Worm (Caenorhabditis elegans) whole organism, dauer: ENCODE measurements around the gene ilys-2.

Source experiments
- unc-62 ChIP-seq: sonication (generic microtip); optimal IDR thresholded peaks from 2 replicates; lab custom pipeline; 2017; ENCODE audit warnings: missing biosample characterization, missing genetic modification reagents, missing genetic modification characterization

ilys-2 gene

ce11 chrIV:2467378-2467777 lies at the start of gene ilys-2:
Gene ilys-2, plus strand, starts transcription at chrIV:2467678.
- no peak for TF ChIP-seq unc-62 (GFP tag; lab: Kevin White, UChicago)

- no peak for TF ChIP-seq unc-62 (GFP tag; lab: Kevin White, UChicago)
These were observed 34.8 kb upstream of the ilys-2 start, which contains the start of gene C45G7.4 for ce11 chrIV:2432693-2433092. Gene C45G7.4, plus strand, starts transcription at chrIV:2432993.

ce11 chrIV:2434366-2434765 lies 33.1 kb upstream of the ilys-2 start:
- TF ChIP-seq unc-62 (GFP tag; lab: Kevin White, UChicago) = no peak

- TF ChIP-seq unc-62 (GFP tag; lab: Kevin White, UChicago) = no peak
These were observed 16.2 kb upstream of the ilys-2 start, which contains the start of gene C45G7.13 for ce11 chrIV:2451233-2451632. Gene C45G7.13, minus strand, starts transcription at chrIV:2451333.

- TF ChIP-seq unc-62 (GFP tag; lab: Kevin White, UChicago) = no peak
These were observed 15.8 kb upstream of the ilys-2 start for ce11 chrIV:2451655-2452054.

- TF ChIP-seq unc-62 (GFP tag; lab: Kevin White, UChicago) = no peak
These were observed 12.3 kb upstream of the ilys-2 start for ce11 chrIV:2455128-2455527.

- no peak for TF ChIP-seq unc-62 (GFP tag; lab: Kevin White, UChicago)
These were observed 6.1 kb upstream of the ilys-2 start for ce11 chrIV:2461396-2461795.

ce11 chrIV:2463311-2463710 lies 4.2 kb upstream of the ilys-2 start, which contains the start of gene cdh-10:
Gene cdh-10, minus strand, starts transcription at chrIV:2463369.
- no peak for TF ChIP-seq unc-62 (GFP tag; lab: Kevin White, UChicago)

ce11 chrIV:2464156-2464555 lies 3.3 kb upstream of the ilys-2 start, which contains the start of gene ilys-3:
Gene ilys-3, plus strand, starts transcription at chrIV:2464456.
- TF ChIP-seq unc-62 (GFP tag; lab: Kevin White, UChicago) = no peak

- no peak for TF ChIP-seq unc-62 (GFP tag; lab: Kevin White, UChicago)
These were observed 1.2 kb upstream of the ilys-2 start for ce11 chrIV:2466249-2466648.

ce11 chrIV:2470114-2470513 lies 2.6 kb downstream of the ilys-2 start, which contains the start of gene ilys-1:
Gene ilys-1, plus strand, starts transcription at chrIV:2470414.
- no peak for TF ChIP-seq unc-62 (GFP tag; lab: Kevin White, UChicago)

- TF ChIP-seq unc-62 (GFP tag; lab: Kevin White, UChicago) = no peak
These were observed 8.9 kb downstream of the ilys-2 start, which contains the start of gene grd-16 for ce11 chrIV:2476386-2476785. Gene grd-16, plus strand, starts transcription at chrIV:2476686.

- TF ChIP-seq unc-62 (GFP tag; lab: Kevin White, UChicago) = no peak
These were observed 14.5 kb downstream of the ilys-2 start, which contains the start of gene Y69A2AL.2 for ce11 chrIV:2481955-2482354. Gene Y69A2AL.2, plus strand, starts transcription at chrIV:2482255.

ce11 chrIV:2488520-2488919 lies 21.0 kb downstream of the ilys-2 start, which contains the start of gene Y69A2AR.19:
Gene Y69A2AR.19, plus strand, starts transcription at chrIV:2488820.
- no peak for TF ChIP-seq unc-62 (GFP tag; lab: Kevin White, UChicago)

- TF ChIP-seq unc-62 (GFP tag; lab: Kevin White, UChicago) = no peak
These were observed 27.8 kb downstream of the ilys-2 start, which contains the start of the genes ccdc-12 and Y69A2AR.18 for ce11 chrIV:2495118-2495785. Gene ccdc-12, minus strand, starts transcription at chrIV:2495174. Gene Y69A2AR.18, plus strand, starts transcription at chrIV:2495735.

- no peak for TF ChIP-seq unc-62 (GFP tag; lab: Kevin White, UChicago)
These were observed 28.6 kb downstream of the ilys-2 start for ce11 chrIV:2496084-2496483.
